Worm (Caenorhabditis elegans): ENCODE measurements around the gene chil-14.

Gene chil-14

DNA sequence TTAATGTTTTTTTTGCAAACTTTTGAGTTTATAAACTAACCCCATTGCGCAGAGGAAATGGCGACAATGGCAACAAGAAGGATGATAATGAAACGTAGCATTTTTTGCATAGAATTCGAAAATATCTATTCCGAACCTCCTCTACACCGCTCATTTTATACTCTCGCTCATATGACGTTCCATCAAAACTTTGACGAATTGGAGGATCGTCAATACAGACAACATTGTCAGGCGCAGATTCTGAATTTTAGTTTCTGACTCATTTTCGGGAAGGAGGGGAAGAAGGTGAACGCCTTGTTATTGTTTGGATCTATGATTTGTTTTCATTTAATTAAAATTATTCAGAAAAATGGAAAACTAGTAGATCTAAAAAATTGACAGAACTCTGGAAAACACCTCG lies 10.7 kb upstream of the chil-14 start, which contains the start of gene cnc-1:
Gene cnc-1 (minus strand): TSS at position 101 of the 400 bp plus-strand sequence.
- TF ChIP-seq skn-1 (tag; optimal IDR thresholded peaks at IDR 0.05) (no peak), lim-7 (GFP tag; IDR thresholded peaks at IDR 0.05) (no peak), zag-1 (tag; optimal IDR thresholded peaks at IDR 0.05) (no peak), fos-1 (tag; optimal IDR thresholded peaks at IDR 0.05) (no peak), lsy-2 (tag; optimal IDR thresholded peaks at IDR 0.05) (no peak), nhr-237 (tag; optimal IDR thresholded peaks at IDR 0.05) (no peak), dve-1 (tag; optimal IDR thresholded peaks at IDR 0.05; ENCODE audit: insufficient read depth) (no peak), mep-1 (tag; optimal IDR thresholded peaks at IDR 0.05) (no peak), F49E8.2 (tag; optimal IDR thresholded peaks at IDR 0.05; ENCODE audit: borderline replicate concordance) (no peak), unc-130 (GFP tag; optimal IDR thresholded peaks at IDR 0.05) (no peak), tag-97 (GFP tag; IDR thresholded peaks at IDR 0.05) (no peak), D1046.2 (GFP tag; IDR thresholded peaks at IDR 0.05) (no peak), mes-2 (tag; optimal IDR thresholded peaks at IDR 0.05; ENCODE audit: poor library complexity, severe bottlenecking) (no peak), ztf-7 (tag; optimal IDR thresholded peaks at IDR 0.05) (no peak), F10B5.3 (tag; optimal IDR thresholded peaks at IDR 0.05) (no peak), nhr-6 (tag; optimal IDR thresholded peaks at IDR 0.05) (no peak), F44E2.7 (GFP tag; IDR thresholded peaks at IDR 0.05) (no peak)

- no peak for TF ChIP-seq unc-39 (tag; optimal IDR thresholded peaks at IDR 0.05)
- TF ChIP-seq aha-1 (tag): no peak
- TF ChIP-seq lsy-2 (tag; optimal IDR thresholded peaks at IDR 0.05): no peak
- TF ChIP-seq nhr-237 (tag; optimal IDR thresholded peaks at IDR 0.05): no peak
- no peak for TF ChIP-seq hlh-11 (tag; optimal IDR thresholded peaks at IDR 0.05)
- TF ChIP-seq ceh-44 (GFP tag; IDR thresholded peaks at IDR 0.05): no peak
- TF ChIP-seq lim-7 (GFP tag; IDR thresholded peaks at IDR 0.05): no peak
- no peak for TF ChIP-seq F26F4.8 (GFP tag; conservative IDR thresholded peaks at IDR 0.05)
Measured at ce11 chrV:1445081-1445480, 9.8 kb upstream of the chil-14 start, which contains the start of gene cnc-5. Gene cnc-5, plus strand, starts transcription at chrV:1445381.

DNA sequence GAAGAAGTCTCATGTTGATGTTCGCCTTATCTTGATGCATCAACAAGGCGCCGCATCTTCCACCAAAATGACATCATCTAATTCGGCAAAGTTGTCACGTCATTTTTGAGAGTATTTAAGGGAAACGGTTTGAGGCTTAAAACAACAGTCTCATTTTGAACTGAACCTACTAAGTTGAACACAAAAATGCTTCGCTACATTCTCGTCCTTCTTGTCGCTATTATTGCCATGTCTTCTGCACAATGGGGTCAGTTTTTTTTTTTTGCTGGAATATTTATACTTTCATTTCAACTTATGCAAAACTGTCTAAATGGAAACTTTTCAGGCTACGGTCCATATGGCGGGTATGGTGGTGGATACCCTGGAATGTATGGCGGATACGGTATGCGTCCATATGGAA lies 7.8 kb upstream of the chil-14 start, which contains the start of gene cnc-4:
Gene cnc-4 (plus strand): TSS at position 117 of the 400 bp plus-strand sequence.
- TF ChIP-seq nhr-102 (tag; optimal IDR thresholded peaks at IDR 0.05) (no peak), set-16 (GFP tag; IDR thresholded peaks at IDR 0.05) (no peak), Y48G9A.11 (GFP tag; IDR thresholded peaks at IDR 0.05) (no peak), Y105C5A.15 (GFP tag; IDR thresholded peaks at IDR 0.05) (no peak), ceh-32 (tag; optimal IDR thresholded peaks at IDR 0.05; ENCODE audit: poor library complexity) (no peak), rbr-2 (tag; optimal IDR thresholded peaks at IDR 0.05) (no peak), aly-2 (tag; optimal IDR thresholded peaks at IDR 0.05) (no peak), unc-39 (tag; optimal IDR thresholded peaks at IDR 0.05) (no peak), egl-27 (tag; optimal IDR thresholded peaks at IDR 0.05) (no peak), F10B5.3 (tag; optimal IDR thresholded peaks at IDR 0.05) (no peak), fkh-10 (GFP tag; optimal IDR thresholded peaks at IDR 0.05) (no peak), zfp-3 (GFP tag; conservative IDR thresholded peaks at IDR 0.05) (no peak), madf-9 (GFP tag; conservative IDR thresholded peaks at IDR 0.05) (no peak), daf-8 (GFP tag; IDR thresholded peaks at IDR 0.05) (no peak), dve-1 (tag; optimal IDR thresholded peaks at IDR 0.05; ENCODE audit: insufficient read depth) (no peak), hmg-1.1 (GFP tag; IDR thresholded peaks at IDR 0.05) (no peak), attf-4 (tag; optimal IDR thresholded peaks at IDR 0.05) (no peak), snpc-4 (tag; optimal IDR thresholded peaks at IDR 0.05) (no peak)

ce11 chrV:1447724-1448123 lies 7.1 kb upstream of the chil-14 start, which contains the start of gene cnc-3:
Gene cnc-3, plus strand, starts transcription at chrV:1448004.
- TF ChIP-seq nhr-48 (tag; optimal IDR thresholded peaks at IDR 0.05) (no peak), unc-62 (GFP tag; optimal IDR thresholded peaks at IDR 0.05 in 1 of 2) (peak in 1 of 2 experiments; percentile 85), unc-62 (tag; optimal IDR thresholded peaks at IDR 0.05) (no peak), lin-39 (tag; optimal IDR thresholded peaks at IDR 0.05) (no peak), lin-15B (tag; optimal IDR thresholded peaks at IDR 0.05) (no peak), T26A8.4 (GFP tag; IDR thresholded peaks at IDR 0.05) (peak; percentile 44)
